Fruit fly (Drosophila melanogaster): Measurements from ENCODE around the gene Pka-C2.

The Pka-C2 gene

dm6 chr3R:30689653-30690052, 7.3 kb downstream of the Pka-C2 start (continued):
- TF ChIP-seq vri (GFP tag; optimal IDR thresholded peaks at IDR 0.05) (no peak), Hr4 (GFP tag; optimal IDR thresholded peaks at IDR 0.05) (no peak), CG16779 (tag; optimal IDR thresholded peaks at IDR 0.05) (no peak), CG6808 (GFP tag; optimal IDR thresholded peaks at IDR 0.05) (peak; percentile 16), CG32006 (GFP tag; optimal IDR thresholded peaks at IDR 0.05) (peak; percentile 34), CG11902 (GFP tag; optimal IDR thresholded peaks at IDR 0.05) (peak; percentile 32), Met (GFP tag; optimal IDR thresholded peaks at IDR 0.05) (peak; percentile 92), cyc (GFP tag; optimal IDR thresholded peaks at IDR 0.05) (peak; percentile 84), Blimp-1 (GFP tag; optimal IDR thresholded peaks at IDR 0.05) (peak; percentile 47), pdm3 (GFP tag; optimal IDR thresholded peaks at IDR 0.05) (peak; percentile 9), OdsH (GFP tag; optimal IDR thresholded peaks at IDR 0.05) (peak; percentile 42), Eip75B (GFP tag; optimal IDR thresholded peaks at IDR 0.05) (peak; percentile 74), achi (GFP tag; optimal IDR thresholded peaks at IDR 0.05) (peak; percentile 71), CG10631 (GFP tag; optimal IDR thresholded peaks at IDR 0.05) (peak; percentile 63), eg (GFP tag; IDR thresholded peaks at IDR 0.05) (peak; percentile 72; the same call in 2 of the 3 replicates), CG7368 (GFP tag; optimal IDR thresholded peaks at IDR 0.05) (peak; percentile 15), fkh (GFP tag; optimal IDR thresholded peaks at IDR 0.05) (no peak), fd85E (GFP tag; optimal IDR thresholded peaks at IDR 0.05) (no peak), acj6 (GFP tag; optimal IDR thresholded peaks at IDR 0.05) (peak; percentile 22), Hr38 (GFP tag; optimal IDR thresholded peaks at IDR 0.05) (no peak), net (GFP tag; optimal IDR thresholded peaks at IDR 0.05) (peak; percentile 35), Ets21C (GFP tag; optimal IDR thresholded peaks at IDR 0.05) (peak; percentile 56), salr (GFP tag; optimal IDR thresholded peaks at IDR 0.05) (peak in 1 of 2 experiments; percentile 21), CG34406 (GFP tag; optimal IDR thresholded peaks at IDR 0.05) (peak; percentile 9), dac (GFP tag; optimal IDR thresholded peaks at IDR 0.05) (no peak), fd59A (GFP tag; optimal IDR thresholded peaks at IDR 0.05) (no peak), Eip93F (GFP tag; optimal IDR thresholded peaks at IDR 0.05) (peak; percentile 49)

dm6 chr3R:30649661-30650060, 47.3 kb downstream of the Pka-C2 start, which contains the start of gene CG34433:
TSS of gene CG34433 (plus strand) at chr3R:30649961.
- TF ChIP-seq Eip93F (GFP tag; optimal IDR thresholded peaks at IDR 0.05) (no peak), CG11294 (GFP tag; IDR thresholded peaks at IDR 0.05) (no peak), CG8319 (GFP tag; optimal IDR thresholded peaks at IDR 0.05) (no peak), CG4318 (GFP tag; optimal IDR thresholded peaks at IDR 0.05) (no peak)

dm6 chr3R:30648851-30649250, 48.1 kb downstream of the Pka-C2 start, which contains the start of gene CG34432:
TSS of gene CG34432 (plus strand) at chr3R:30649151.
- TF ChIP-seq pdm3 (GFP tag; optimal IDR thresholded peaks at IDR 0.05) (no peak), fd59A (GFP tag; optimal IDR thresholded peaks at IDR 0.05) (no peak), Lpt (GFP tag; optimal IDR thresholded peaks at IDR 0.05) (no peak), lz (GFP tag; optimal IDR thresholded peaks at IDR 0.05) (no peak), CG6808 (GFP tag; optimal IDR thresholded peaks at IDR 0.05) (no peak), Ets96B (tag; optimal IDR thresholded peaks at IDR 0.05) (no peak), CG6854 (GFP tag; optimal IDR thresholded peaks at IDR 0.05) (no peak), CG6792 (GFP tag; optimal IDR thresholded peaks at IDR 0.05) (no peak), CG34406 (GFP tag; optimal IDR thresholded peaks at IDR 0.05) (no peak), Sox102F (GFP tag; optimal IDR thresholded peaks at IDR 0.05) (no peak), CG7368 (GFP tag; optimal IDR thresholded peaks at IDR 0.05) (no peak), CG8632 (GFP tag; optimal IDR thresholded peaks at IDR 0.05) (no peak), Met (GFP tag; optimal IDR thresholded peaks at IDR 0.05) (no peak)

dm6 chr3R:30648451-30648850, 48.5 kb downstream of the Pka-C2 start, which contains the start of gene PH4alphaPV:
TSS of gene PH4alphaPV (minus strand) at chr3R:30648551.
- TF ChIP-seq salr (GFP tag; optimal IDR thresholded peaks at IDR 0.05) (no peak), Ets96B (tag; optimal IDR thresholded peaks at IDR 0.05) (no peak), dac (GFP tag; optimal IDR thresholded peaks at IDR 0.05) (no peak), CG34406 (GFP tag; optimal IDR thresholded peaks at IDR 0.05) (no peak), ss (GFP tag; optimal IDR thresholded peaks at IDR 0.05) (no peak), CG16779 (tag; optimal IDR thresholded peaks at IDR 0.05) (no peak), topi (GFP tag; optimal IDR thresholded peaks at IDR 0.05) (no peak), svp (GFP tag) (no peak), CG6792 (GFP tag; optimal IDR thresholded peaks at IDR 0.05) (no peak), Met (GFP tag; optimal IDR thresholded peaks at IDR 0.05) (no peak), Blimp-1 (GFP tag; optimal IDR thresholded peaks at IDR 0.05) (no peak), spab (GFP tag; optimal IDR thresholded peaks at IDR 0.05) (no peak), Smox (GFP tag; optimal IDR thresholded peaks at IDR 0.05) (no peak), CG8319 (GFP tag; optimal IDR thresholded peaks at IDR 0.05) (no peak), CG11762 (GFP tag; optimal IDR thresholded peaks at IDR 0.05; ENCODE audit: insufficient read depth) (no peak), lz (GFP tag; optimal IDR thresholded peaks at IDR 0.05) (no peak)
